Worm (Caenorhabditis elegans): Measurements from ENCODE around the gene elc-1.

elc-1 gene

ce11 chrIII:1417090-1417489, at the start of gene elc-1:
Gene elc-1 (minus strand): TSS chrIII:1417190.
- no peak for TF ChIP-seq zip-8 (tag; optimal IDR thresholded peaks at IDR 0.05)
- TF ChIP-seq nhr-76 (tag; optimal IDR thresholded peaks at IDR 0.05), result no peak
- no peak for TF ChIP-seq nhr-2 (tag; optimal IDR thresholded peaks at IDR 0.05)
- TF ChIP-seq blmp-1 (tag; optimal IDR thresholded peaks at IDR 0.05), result no peak
- TF ChIP-seq nhr-237 (tag; optimal IDR thresholded peaks at IDR 0.05), result no peak
- TF ChIP-seq ceh-43 (GFP tag; optimal IDR thresholded peaks at IDR 0.05), result no peak
- TF ChIP-seq nhr-28 (tag; optimal IDR thresholded peaks at IDR 0.05), result no peak
- TF ChIP-seq lsy-2 (tag; optimal IDR thresholded peaks at IDR 0.05), result no peak
- TF ChIP-seq lin-13 (tag; optimal IDR thresholded peaks at IDR 0.05), result no peak
- no peak for TF ChIP-seq ces-1 (GFP tag; optimal IDR thresholded peaks at IDR 0.05)
- TF ChIP-seq ztf-11 (tag; optimal IDR thresholded peaks at IDR 0.05), result no peak

- TF ChIP-seq ztf-11 (tag; optimal IDR thresholded peaks at IDR 0.05) (no peak), unc-120 (tag; optimal IDR thresholded peaks at IDR 0.05; ENCODE audit: poor library complexity, severe bottlenecking) (no peak), zip-8 (tag; optimal IDR thresholded peaks at IDR 0.05) (peak; percentile 95), M03D4.4 (tag; optimal IDR thresholded peaks at IDR 0.05) (no peak), mab-5 (tag; optimal IDR thresholded peaks at IDR 0.05) (no peak), lin-13 (tag; optimal IDR thresholded peaks at IDR 0.05) (no peak), ceh-43 (GFP tag; optimal IDR thresholded peaks at IDR 0.05) (no peak), nhr-76 (tag; optimal IDR thresholded peaks at IDR 0.05) (no peak), lsy-2 (tag; optimal IDR thresholded peaks at IDR 0.05) (no peak), cnd-1 (tag; optimal IDR thresholded peaks at IDR 0.05) (no peak), flh-1 (GFP tag; optimal IDR thresholded peaks at IDR 0.05) (no peak), tbx-8 (GFP tag; optimal IDR thresholded peaks at IDR 0.05) (no peak), elt-1 (tag; optimal IDR thresholded peaks at IDR 0.05; ENCODE audit: borderline replicate concordance, insufficient read depth) (no peak), nhr-2 (tag; optimal IDR thresholded peaks at IDR 0.05) (peak; percentile 45), bed-3 (GFP tag; optimal IDR thresholded peaks at IDR 0.05) (no peak), blmp-1 (tag; optimal IDR thresholded peaks at IDR 0.05) (no peak), ceh-83 (GFP tag; optimal IDR thresholded peaks at IDR 0.05) (no peak)
These were observed 39.9 kb upstream of the elc-1 start for ce11 chrIII:1456859-1457258.

- TF ChIP-seq lin-13 (tag; optimal IDR thresholded peaks at IDR 0.05), result no peak
- TF ChIP-seq ham-2 (GFP tag; optimal IDR thresholded peaks at IDR 0.05), result no peak
- peak; percentile 73 for TF ChIP-seq zip-8 (tag; optimal IDR thresholded peaks at IDR 0.05)
- no peak for TF ChIP-seq mls-2 (tag; optimal IDR thresholded peaks at IDR 0.05)
- TF ChIP-seq nhr-2 (tag; optimal IDR thresholded peaks at IDR 0.05), result peak; percentile 24
- no peak for TF ChIP-seq ces-1 (GFP tag; optimal IDR thresholded peaks at IDR 0.05)
These were observed 38.7 kb upstream of the elc-1 start, which contains the start of gene Y82E9BR.17 for ce11 chrIII:1455674-1456073. Gene Y82E9BR.17 (minus strand): TSS chrIII:1455774.

- no peak for TF ChIP-seq sem-2 (GFP tag; optimal IDR thresholded peaks at IDR 0.05)
- peak; percentile 76 for TF ChIP-seq ceh-83 (GFP tag; optimal IDR thresholded peaks at IDR 0.05)
- no peak for TF ChIP-seq elt-1 (tag; optimal IDR thresholded peaks at IDR 0.05; ENCODE audit: borderline replicate concordance, insufficient read depth)
These were observed 29.8 kb upstream of the elc-1 start for ce11 chrIII:1446747-1447146.

- no peak for TF ChIP-seq pha-4 (tag; optimal IDR thresholded peaks at IDR 0.05)
- TF ChIP-seq sem-2 (GFP tag; optimal IDR thresholded peaks at IDR 0.05), result no peak
- no peak for TF ChIP-seq nhr-12 (tag; optimal IDR thresholded peaks at IDR 0.05)
- TF ChIP-seq bed-3 (GFP tag; optimal IDR thresholded peaks at IDR 0.05), result no peak
- no peak for TF ChIP-seq snpc-4 (tag; optimal IDR thresholded peaks at IDR 0.05)
- no peak for TF ChIP-seq ceh-83 (GFP tag; optimal IDR thresholded peaks at IDR 0.05)
- no peak for TF ChIP-seq ceh-39 (tag; optimal IDR thresholded peaks at IDR 0.05)
- no peak for TF ChIP-seq cnd-1 (tag; optimal IDR thresholded peaks at IDR 0.05)
- no peak for TF ChIP-seq unc-39 (tag; optimal IDR thresholded peaks at IDR 0.05)
- no peak for TF ChIP-seq hlh-1 (tag; optimal IDR thresholded peaks at IDR 0.05)
- TF ChIP-seq tbx-8 (GFP tag; optimal IDR thresholded peaks at IDR 0.05), result no peak
- no peak for TF ChIP-seq nhr-76 (tag; optimal IDR thresholded peaks at IDR 0.05)
- no peak for TF ChIP-seq sptf-1 (tag; optimal IDR thresholded peaks at IDR 0.05)
These were observed 22.6 kb upstream of the elc-1 start for ce11 chrIII:1439609-1440008.

ce11 chrIII:1436738-1437137, 19.7 kb upstream of the elc-1 start:
- TF ChIP-seq lsy-2 (tag; optimal IDR thresholded peaks at IDR 0.05), result peak; percentile 92
- no peak for TF ChIP-seq elt-1 (tag; optimal IDR thresholded peaks at IDR 0.05; ENCODE audit: borderline replicate concordance, insufficient read depth)
- peak; percentile 35 for TF ChIP-seq ceh-83 (GFP tag; optimal IDR thresholded peaks at IDR 0.05)
